Worm (Caenorhabditis elegans): ENCODE results near the gene E02A10.3.

Gene E02A10.3

ce11 chrV:12548830-12549229 lies 30.6 kb upstream of the E02A10.3 start (continued):
- TF ChIP-seq mep-1 (tag; optimal IDR thresholded peaks at IDR 0.05) (peak; percentile 14), ceh-32 (tag; optimal IDR thresholded peaks at IDR 0.05; ENCODE audit: poor library complexity) (no peak), nhr-77 (tag; optimal IDR thresholded peaks at IDR 0.05) (peak; percentile 14), Y48G9A.11 (GFP tag; IDR thresholded peaks at IDR 0.05) (no peak), arid-1 (GFP tag; conservative IDR thresholded peaks at IDR 0.05) (no peak), ZK546.5 (tag; optimal IDR thresholded peaks at IDR 0.05) (no peak), dpl-1 (GFP tag; optimal IDR thresholded peaks at IDR 0.05) (no peak), F37D6.2 (tag; optimal IDR thresholded peaks at IDR 0.05) (no peak), lim-7 (GFP tag; IDR thresholded peaks at IDR 0.05) (no peak), ceh-20 (GFP tag; IDR thresholded peaks at IDR 0.05) (no peak), php-3 (GFP tag; IDR thresholded peaks at IDR 0.05) (no peak), nhr-42 (GFP tag; IDR thresholded peaks at IDR 0.05) (no peak), zag-1 (tag; optimal IDR thresholded peaks at IDR 0.05) (no peak), zfp-2 (tag; optimal IDR thresholded peaks at IDR 0.05) (no peak), lin-1 (GFP tag; IDR thresholded peaks at IDR 0.05) (no peak), hlh-30 (tag; optimal IDR thresholded peaks at IDR 0.05; ENCODE audit: insufficient read depth) (no peak), spr-1 (tag; optimal IDR thresholded peaks at IDR 0.05) (no peak), mes-2 (tag; optimal IDR thresholded peaks at IDR 0.05; ENCODE audit: poor library complexity, severe bottlenecking) (no peak), mxl-3 (GFP tag; optimal IDR thresholded peaks at IDR 0.05) (peak; percentile 11), sdz-12 (GFP tag; optimal IDR thresholded peaks at IDR 0.05) (no peak), aha-1 (tag) (peak; percentile 93), gei-8 (GFP tag; optimal IDR thresholded peaks at IDR 0.05) (no peak), daf-12 (tag; optimal IDR thresholded peaks at IDR 0.05) (no peak), ztf-7 (tag; optimal IDR thresholded peaks at IDR 0.05) (no peak), attf-4 (tag; optimal IDR thresholded peaks at IDR 0.05) (no peak), nhr-10 (tag; optimal IDR thresholded peaks at IDR 0.05) (no peak), ctbp-1 (GFP tag; IDR thresholded peaks at IDR 0.05) (no peak), snpc-1.2 (GFP tag; IDR thresholded peaks at IDR 0.05) (no peak), set-16 (GFP tag; IDR thresholded peaks at IDR 0.05) (no peak), nhr-11 (tag; optimal IDR thresholded peaks at IDR 0.05) (no peak), F26F4.8 (GFP tag; conservative IDR thresholded peaks at IDR 0.05) (no peak), ceh-62 (tag; optimal IDR thresholded peaks at IDR 0.05) (no peak), hif-1 (tag; optimal IDR thresholded peaks at IDR 0.05) (no peak), daf-19 (GFP tag; conservative IDR thresholded peaks at IDR 0.05) (no peak), nhr-25 (tag; optimal IDR thresholded peaks at IDR 0.05; ENCODE audit: borderline replicate concordance, insufficient read depth) (peak; percentile 34), duxl-1 (tag; optimal IDR thresholded peaks at IDR 0.05; ENCODE audit: poor library complexity) (no peak), lin-15B (tag; optimal IDR thresholded peaks at IDR 0.05) (no peak), ceh-44 (GFP tag; IDR thresholded peaks at IDR 0.05) (no peak), mxl-2 (GFP tag; conservative IDR thresholded peaks at IDR 0.05) (no peak), pha-4 (GFP tag; IDR thresholded peaks at IDR 0.05) (no peak), pha-4 (tag; optimal IDR thresholded peaks at IDR 0.05) (no peak), dmd-8 (GFP tag; IDR thresholded peaks at IDR 0.05) (no peak), snpc-4 (tag; optimal IDR thresholded peaks at IDR 0.05) (no peak), jun-1 (tag; optimal IDR thresholded peaks at IDR 0.05) (no peak), tra-1 (GFP tag; IDR thresholded peaks at IDR 0.05) (no peak), nhr-76 (tag; optimal IDR thresholded peaks at IDR 0.05) (no peak), fkh-10 (GFP tag; optimal IDR thresholded peaks at IDR 0.05) (no peak), nhr-102 (tag; optimal IDR thresholded peaks at IDR 0.05) (peak; percentile 54), lin-39 (tag; optimal IDR thresholded peaks at IDR 0.05) (no peak), hlh-11 (tag; optimal IDR thresholded peaks at IDR 0.05) (peak; percentile 46)

All from whole organism, L4 larva.